Fruit fly (Drosophila melanogaster) whole organism, embryonic: Measurements from ENCODE around the gene Cep97.

Source experiments
- Bgb ChIP-seq: fragments of 200-800 bp; sonication (Bioruptor generic); IDR thresholded peaks from 2 replicates; pipeline ENCODE4 v1.3.6; 2022; ENCODE audit warnings: missing biosample characterization, missing genetic modification characterization; ENCODE audit not compliant: partially characterized antibody
- CG11560 ChIP-seq: fragments of 200-800 bp; sonication (Bioruptor generic); IDR thresholded peaks from 3 replicates; pipeline ENCODE4 v1.3.6; 2022; ENCODE audit warnings: missing biosample characterization, missing genetic modification characterization
- CG14965 ChIP-seq: fragments of 200-800 bp; sonication (Bioruptor generic); optimal IDR thresholded peaks from 2 replicates; lab custom pipeline; 2016; ENCODE audit warnings: missing biosample characterization, missing genetic modification characterization, borderline replicate concordance
- CG15479 ChIP-seq: fragments of 200-800 bp; sonication (Bioruptor generic); optimal IDR thresholded peaks from 3 replicates; lab custom pipeline; 2019; ENCODE audit warnings: missing biosample characterization, mild to moderate bottlenecking, missing genetic modification characterization, moderate library complexity
- CG16813 ChIP-seq: fragments of 200-800 bp; sonication (Bioruptor generic); IDR thresholded peaks from 3 replicates; pipeline ENCODE4 v1.3.6; 2022; ENCODE audit warnings: missing biosample characterization, missing genetic modification characterization; ENCODE audit not compliant: partially characterized antibody
- CG16863 ChIP-seq: fragments of 200-800 bp; sonication (Bioruptor generic); optimal IDR thresholded peaks from 3 replicates; lab custom pipeline; 2016; ENCODE audit warnings: missing biosample characterization, missing genetic modification characterization
- CG17568 ChIP-seq: fragments of 200-800 bp; sonication (Bioruptor generic); optimal IDR thresholded peaks from 2 replicates; lab custom pipeline; 2018; ENCODE audit warnings: missing biosample characterization, mild to moderate bottlenecking, missing genetic modification characterization, moderate library complexity
- CG1832 ChIP-seq: fragments of 200-800 bp; sonication (Bioruptor generic); optimal IDR thresholded peaks from 2 replicates; lab custom pipeline; 2017; ENCODE audit warnings: missing biosample characterization, mild to moderate bottlenecking, missing genetic modification characterization, inconsistent platforms
- CG30020 ChIP-seq: fragments of 200-800 bp; optimal IDR thresholded peaks from 2 replicates; lab custom pipeline; 2019; ENCODE audit warnings: missing biosample characterization, mild to moderate bottlenecking, missing genetic modification characterization, moderate library complexity
- CG34376 ChIP-seq: fragments of 200-800 bp; sonication (Bioruptor generic); optimal IDR thresholded peaks from 2 replicates; lab custom pipeline; 2018; ENCODE audit warnings: missing biosample characterization, mild to moderate bottlenecking, missing genetic modification characterization
- CG3995 ChIP-seq: fragments of 200-800 bp; sonication (Bioruptor generic); optimal IDR thresholded peaks from 3 replicates; lab custom pipeline; 2016; ENCODE audit warnings: missing biosample characterization, missing genetic modification characterization
- CG4424 ChIP-seq: fragments of 200-800 bp; sonication (Bioruptor generic); optimal IDR thresholded peaks from 3 replicates; lab custom pipeline; 2016; ENCODE audit warnings: missing biosample characterization, missing genetic modification characterization
- CG6254 ChIP-seq: fragments of 200-800 bp; sonication (Bioruptor generic); optimal IDR thresholded peaks from 3 replicates; lab custom pipeline; 2017; ENCODE audit warnings: mild to moderate bottlenecking, missing biosample characterization, missing genetic modification reagents, missing genetic modification characterization
- CG8290 ChIP-seq, 3 experiments: fragments of 200-800 bp; sonication (Bioruptor generic); optimal IDR thresholded peaks; 2 replicates each; lab custom pipeline; 2016 to 2019; ENCODE audit warnings: missing biosample characterization in 3 of 3, missing genetic modification characterization in 3 of 3, mild to moderate bottlenecking in 2 of 3, moderate library complexity in 1 of 3
- CG9437 ChIP-seq: fragments of 200-800 bp; sonication (Bioruptor generic); optimal IDR thresholded peaks from 2 replicates; lab custom pipeline; 2018; ENCODE audit warnings: missing biosample characterization, mild to moderate bottlenecking, missing genetic modification characterization
- CG9727 ChIP-seq: fragments of 200-800 bp; sonication (Bioruptor generic); optimal IDR thresholded peaks from 3 replicates; lab custom pipeline; 2017; ENCODE audit warnings: missing biosample characterization, mild to moderate bottlenecking, missing genetic modification characterization
- CTCF ChIP-seq: fragments of 200-800 bp; sonication (Bioruptor generic); optimal IDR thresholded peaks from 2 replicates; lab custom pipeline; 2017; ENCODE audit warnings: missing biosample characterization, mild to moderate bottlenecking, missing genetic modification characterization, moderate library complexity
- Chrac-16 ChIP-seq: fragments of 200-800 bp; sonication (Bioruptor generic); optimal IDR thresholded peaks from 3 replicates; lab custom pipeline; 2016; ENCODE audit warnings: missing biosample characterization, missing genetic modification characterization
- Dll ChIP-seq: fragments of 200-800 bp; sonication (Bioruptor generic); IDR thresholded peaks from 4 replicates; pipeline ENCODE4 v1.3.6; 2022; ENCODE audit warnings: missing biosample characterization, missing genetic modification characterization; ENCODE audit not compliant: partially characterized antibody
- H2.0 ChIP-seq: fragments of 200-800 bp; sonication (Bioruptor generic); IDR thresholded peaks from 2 replicates; pipeline ENCODE4 v1.3.6; 2022; ENCODE audit warnings: missing biosample characterization, missing genetic modification characterization
- Hsf ChIP-seq: fragments of 200-800 bp; sonication (Bioruptor generic); optimal IDR thresholded peaks from 3 replicates; lab custom pipeline; 2016; ENCODE audit warnings: missing biosample characterization, missing genetic modification characterization
- Med ChIP-seq: fragments of 200-800 bp; sonication (Bioruptor generic); peaks from one replicate; lab custom pipeline; 2016; ENCODE audit warnings: missing biosample characterization, missing genetic modification characterization, mild to moderate bottlenecking, inconsistent platforms, moderate library complexity
- Mrtf ChIP-seq: fragments of 200-800 bp; sonication (Bioruptor generic); IDR thresholded peaks from 3 replicates; pipeline ENCODE4 v1.3.6; 2022; ENCODE audit warnings: missing biosample characterization, missing genetic modification characterization
- Nf-YB ChIP-seq: fragments of 200-800 bp; sonication (Bioruptor generic); optimal IDR thresholded peaks from 3 replicates; lab custom pipeline; 2019; ENCODE audit warnings: missing biosample characterization, mild to moderate bottlenecking, missing genetic modification characterization, moderate library complexity
- Nf-YC ChIP-seq: fragments of 200-800 bp; optimal IDR thresholded peaks from 3 replicates; lab custom pipeline; 2019; ENCODE audit warnings: missing biosample characterization, mild to moderate bottlenecking, missing genetic modification characterization, moderate library complexity
- Trl ChIP-seq, 3 experiments: fragments of >200 bp in 2 of 3; fragments of 200-800 bp in 1 of 3; sonication (Bioruptor generic) in 1 of 3; optimal IDR thresholded peaks; 2 replicates in 1 of 3; 3 replicates in 2 of 3; lab custom pipeline; 2016 to 2017; ENCODE audit warnings: missing biosample characterization in 1 of 3, missing genetic modification characterization in 1 of 3
- Usf ChIP-seq: fragments of 200-800 bp; sonication (Bioruptor generic); optimal IDR thresholded peaks from 2 replicates; lab custom pipeline; 2017; ENCODE audit warnings: missing genotype, missing biosample characterization, missing genetic modification characterization
- abd-A ChIP-seq: fragments of 200-800 bp; sonication (Bioruptor generic); optimal IDR thresholded peaks from 3 replicates; lab custom pipeline; 2019; ENCODE audit warnings: missing biosample characterization, mild to moderate bottlenecking, missing genetic modification characterization, moderate library complexity
- ara ChIP-seq: fragments of 200-800 bp; sonication (Bioruptor generic); IDR thresholded peaks from 2 replicates; pipeline ENCODE4 v1.3.6; 2022; ENCODE audit warnings: missing biosample characterization, missing genetic modification characterization
- btn ChIP-seq: fragments of 200-800 bp; sonication (Bioruptor generic); optimal IDR thresholded peaks from 2 replicates; lab custom pipeline; 2016; ENCODE audit warnings: missing biosample characterization, missing genetic modification characterization
- cato ChIP-seq: fragments of 200-800 bp; sonication (Bioruptor generic); optimal IDR thresholded peaks from 2 replicates; lab custom pipeline; 2016; ENCODE audit warnings: missing biosample characterization, missing genetic modification characterization, borderline replicate concordance
- crol ChIP-seq: fragments of 200-800 bp; sonication (Bioruptor generic); IDR thresholded peaks from 2 replicates; pipeline ENCODE4 v1.3.6; 2022; ENCODE audit warnings: missing biosample characterization, missing genetic modification characterization
- fd102C ChIP-seq: fragments of 200-800 bp; sonication (Bioruptor generic); optimal IDR thresholded peaks from 2 replicates; lab custom pipeline; 2018; ENCODE audit warnings: missing biosample characterization, mild to moderate bottlenecking, missing genetic modification characterization, moderate library complexity
- h ChIP-seq: fragments of >200 bp; optimal IDR thresholded peaks from 2 replicates; lab custom pipeline; 2017
- ham ChIP-seq: fragments of 200-800 bp; sonication (Bioruptor generic); IDR thresholded peaks from 2 replicates; pipeline ENCODE4 v1.3.6; 2022; ENCODE audit warnings: missing biosample characterization, missing genetic modification characterization
- kni ChIP-seq: fragments of 200-800 bp; sonication (Bioruptor generic); optimal IDR thresholded peaks from 3 replicates; lab custom pipeline; 2017; ENCODE audit warnings: mild to moderate bottlenecking, missing biosample characterization, missing genetic modification reagents, missing genetic modification characterization
- knrl ChIP-seq: fragments of 200-800 bp; sonication (Bioruptor generic); IDR thresholded peaks from 3 replicates; pipeline ENCODE4 v1.3.6; 2022; ENCODE audit warnings: missing biosample characterization, missing genetic modification characterization; ENCODE audit not compliant: partially characterized antibody
- lilli ChIP-seq: fragments of 200-800 bp; sonication (Bioruptor generic); optimal IDR thresholded peaks from 3 replicates; lab custom pipeline; 2016; ENCODE audit warnings: missing biosample characterization, missing genetic modification characterization
- mld ChIP-seq: fragments of 200-800 bp; sonication (Bioruptor generic); IDR thresholded peaks from 3 replicates; pipeline ENCODE4 v1.3.6; 2022; ENCODE audit warnings: missing biosample characterization, missing genetic modification characterization; ENCODE audit not compliant: partially characterized antibody
- nerfin-1 ChIP-seq: fragments of 200-800 bp; sonication (Bioruptor generic); optimal IDR thresholded peaks from 3 replicates; lab custom pipeline; 2019; ENCODE audit warnings: missing biosample characterization, mild to moderate bottlenecking, missing genetic modification characterization, moderate library complexity
- oc ChIP-seq: fragments of 200-800 bp; sonication (Bioruptor generic); optimal IDR thresholded peaks from 2 replicates; lab custom pipeline; 2018; ENCODE audit warnings: missing biosample characterization, mild to moderate bottlenecking, missing genetic modification characterization, moderate library complexity
- pum ChIP-seq: fragments of 200-800 bp; sonication (Bioruptor generic); optimal IDR thresholded peaks from 2 replicates; lab custom pipeline; 2016; ENCODE audit warnings: missing biosample characterization, missing genetic modification characterization
- pzg ChIP-seq: fragments of 200-800 bp; sonication (Bioruptor generic); optimal IDR thresholded peaks from 3 replicates; lab custom pipeline; 2018; ENCODE audit warnings: missing biosample characterization, mild to moderate bottlenecking, missing genetic modification characterization, moderate library complexity
- salm ChIP-seq: fragments of 200-800 bp; sonication (Bioruptor generic); optimal IDR thresholded peaks from 2 replicates; lab custom pipeline; 2018; ENCODE audit warnings: missing biosample characterization, mild to moderate bottlenecking, missing genetic modification characterization
- sens-2 ChIP-seq: fragments of 200-800 bp; sonication (Bioruptor generic); IDR thresholded peaks from 2 replicates; pipeline ENCODE4 v1.3.6; 2022; ENCODE audit warnings: missing biosample characterization, missing genetic modification characterization
- seq ChIP-seq: fragments of 200-800 bp; sonication (Bioruptor generic); IDR thresholded peaks from 2 replicates; pipeline ENCODE4 v1.3.6; 2022; ENCODE audit warnings: missing biosample characterization, missing genetic modification characterization
- sqz ChIP-seq: fragments of 200-800 bp; sonication (Bioruptor generic); optimal IDR thresholded peaks from 3 replicates; lab custom pipeline; 2018; ENCODE audit warnings: missing biosample characterization, mild to moderate bottlenecking, missing genetic modification characterization
- ssp ChIP-seq: fragments of 200-800 bp; sonication (Bioruptor generic); IDR thresholded peaks from 2 replicates; pipeline ENCODE4 v1.3.6; 2022; ENCODE audit warnings: missing biosample characterization, missing genetic modification characterization
- tll ChIP-seq, 2 experiments: fragments of 200-800 bp in 1 of 2; fragments of >200 bp in 1 of 2; sonication (Bioruptor generic) in 1 of 2; optimal IDR thresholded peaks; 2 replicates each; lab custom pipeline; 2017 to 2019; ENCODE audit warnings: missing biosample characterization in 2 of 2, missing genetic modification characterization in 2 of 2, mild to moderate bottlenecking in 1 of 2, moderate library complexity in 1 of 2
- vvl ChIP-seq: fragments of 200-800 bp; sonication (Bioruptor generic); IDR thresholded peaks from 2 replicates; pipeline ENCODE4 v1.3.6; 2022; ENCODE audit warnings: missing biosample characterization, missing genetic modification characterization

Gene Cep97

dm6 chr2L:3836440-3836890 is 31.0 kb upstream of the Cep97 start, which contains the start of gene slp2 (continued):
- TF ChIP-seq seq (GFP tag; lab: Robert Waterston, UW) (peak; percentile 81), CG9727 (GFP tag; lab: Kevin White, UChicago) (no peak), CG4424 (no peak), Usf (no peak), crol (GFP tag; lab: Robert Waterston, UW) (peak; percentile 33; the same call in 1 of the 2 replicates), cato (GFP tag; lab: Kevin White, UChicago) (no peak), H2.0 (GFP tag; lab: Robert Waterston, UW) (no peak), mld (no peak), Trl (optimal IDR thresholded peaks at IDR 0.05; lab: Kevin White, UChicago) (peak; percentile 51 to 55), Trl (GFP tag; optimal IDR thresholded peaks at IDR 0.05; lab: Kevin White, UChicago) (no peak), abd-A (tag; lab: Kevin White, UChicago) (peak; percentile 87), pum (GFP tag; lab: Kevin White, UChicago) (no peak), CG34376 (GFP tag; lab: Kevin White, UChicago) (no peak), CG16813 (no peak), Nf-YC (tag; lab: Kevin White, UChicago) (peak; percentile 98), ham (no peak), Dll (GFP tag; lab: Robert Waterston, UW) (0 out of 4 replicates have a peak, but pooled peaks have one; percentile 16), Bgb (GFP tag; lab: Robert Waterston, UW) (no peak; the same call in 1 of the 2 replicates), kni (peak; percentile 72), salm (tag; lab: Kevin White, UChicago) (no peak), knrl (GFP tag; lab: Robert Waterston, UW) (no peak), tll (GFP tag; optimal IDR thresholded peaks at IDR 0.05; lab: Kevin White, UChicago) (peak in 1 of 2 experiments; percentile 46), ara (no peak), Med (GFP tag; lab: Kevin White, UChicago) (peak; percentile 40), fd102C (GFP tag; lab: Kevin White, UChicago) (no peak), CG1832 (GFP tag; lab: Kevin White, UChicago) (peak; percentile 83), Chrac-16 (GFP tag; lab: Kevin White, UChicago) (no peak), CG17568 (GFP tag; lab: Kevin White, UChicago) (peak; percentile 38), h (lab: Kevin White, UChicago) (no peak), vvl (GFP tag; lab: Robert Waterston, UW) (peak; percentile 39; the same call in 1 of the 2 replicates), CG30020 (tag; lab: Kevin White, UChicago) (no peak), btn (GFP tag; lab: Kevin White, UChicago) (no peak), CTCF (no peak), CG14965 (GFP tag; lab: Kevin White, UChicago) (no peak), CG6254 (peak; percentile 65), CG16863 (GFP tag; lab: Kevin White, UChicago) (no peak), nerfin-1 (tag; lab: Kevin White, UChicago) (peak; percentile 11), CG15479 (GFP tag; lab: Kevin White, UChicago) (no peak), oc (tag; lab: Kevin White, UChicago) (peak; percentile 43), lilli (GFP tag; lab: Kevin White, UChicago) (no peak), CG11560 (tag; lab: Robert Waterston, UW) (no peak), CG9437 (GFP tag; lab: Kevin White, UChicago) (no peak), sens-2 (GFP tag; lab: Robert Waterston, UW) (0 out of 2 replicates have a peak, but pooled peaks have one; percentile 14), Nf-YB (GFP tag; lab: Kevin White, UChicago) (peak; percentile 99), CG8290 (GFP tag; optimal IDR thresholded peaks at IDR 0.05; lab: Kevin White, UChicago) (no peak), CG8290 (tag; optimal IDR thresholded peaks at IDR 0.05; lab: Kevin White, UChicago) (no peak), Mrtf (GFP tag; lab: Robert Waterston, UW) (no peak), CG3995 (GFP tag; lab: Kevin White, UChicago) (no peak), pzg (no peak), Hsf (no peak), sqz (peak; percentile 48), ssp (GFP tag; lab: Robert Waterston, UW) (no peak)
